Worm (Caenorhabditis elegans): ENCODE measurements around the gene dpy-31.

Gene dpy-31

DNA sequence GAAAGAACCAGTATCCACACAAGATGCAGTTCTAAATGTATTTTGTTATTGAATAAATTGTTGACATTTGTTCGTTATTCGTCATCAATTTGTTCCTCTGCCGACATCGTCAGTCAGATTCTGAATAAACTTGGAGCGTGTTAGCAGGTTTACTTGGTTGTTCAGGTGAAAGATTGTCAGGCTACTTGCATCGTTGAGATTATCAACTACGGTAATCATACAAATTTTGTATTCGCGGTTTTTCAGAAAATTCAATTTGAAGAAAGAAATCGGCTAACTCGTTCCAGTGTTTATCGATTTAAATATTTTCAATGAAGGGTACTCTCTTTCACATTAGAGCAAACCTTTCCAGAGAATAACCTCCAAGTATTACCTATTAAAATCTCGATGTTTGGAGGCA lies 7.7 kb downstream of the dpy-31 start, which contains the start of gene R151.2 (continued):
- TF ChIP-seq unc-130 (GFP tag; optimal IDR thresholded peaks at IDR 0.05) (no peak), hmg-20 (GFP tag; IDR thresholded peaks at IDR 0.05) (no peak), nfyb-1 (GFP tag; IDR thresholded peaks at IDR 0.05) (0 out of 2 replicates have a peak, but pooled peaks have one; percentile 47), rpc-1 (optimal IDR thresholded peaks at IDR 0.05) (no peak), rpc-1 (tag; optimal IDR thresholded peaks at IDR 0.05) (no peak), let-526 (GFP tag; IDR thresholded peaks at IDR 0.05) (no peak), ztf-25 (GFP tag; IDR thresholded peaks at IDR 0.05) (no peak), lag-1 (GFP tag; IDR thresholded peaks at IDR 0.05) (no peak), pbrm-1 (GFP tag; IDR thresholded peaks at IDR 0.05) (no peak), madf-8 (GFP tag; conservative IDR thresholded peaks at IDR 0.05) (no peak), bed-1 (GFP tag; IDR thresholded peaks at IDR 0.05) (no peak), ets-4 (GFP tag; optimal IDR thresholded peaks at IDR 0.05) (no peak), let-607 (tag; optimal IDR thresholded peaks at IDR 0.05) (no peak), Y95B8A.8 (GFP tag; IDR thresholded peaks at IDR 0.05) (no peak), F33H1.4 (GFP tag; IDR thresholded peaks at IDR 0.05) (peak; percentile 38), sea-2 (GFP tag; IDR thresholded peaks at IDR 0.05) (no peak), repo-1 (tag; optimal IDR thresholded peaks at IDR 0.05) (no peak), egl-18 (GFP tag; IDR thresholded peaks at IDR 0.05) (no peak), F57C9.4 (tag; optimal IDR thresholded peaks at IDR 0.05) (no peak), mel-28 (tag; optimal IDR thresholded peaks at IDR 0.05; ENCODE audit: borderline replicate concordance) (no peak), madf-6 (GFP tag; IDR thresholded peaks at IDR 0.05) (0 out of 2 replicates have a peak, but pooled peaks have one; percentile 28), hrde-1 (tag; optimal IDR thresholded peaks at IDR 0.05; ENCODE audit: borderline replicate concordance) (peak; percentile 77), bed-2 (GFP tag; IDR thresholded peaks at IDR 0.05) (no peak), madf-3 (GFP tag; IDR thresholded peaks at IDR 0.05) (peak; percentile 62; the same call in 1 of the 2 replicates), ama-1 (optimal IDR thresholded peaks at IDR 0.05) (no peak), ama-1 (GFP tag; optimal IDR thresholded peaks at IDR 0.05) (peak in 1 of 2 experiments; percentile 61), ekl-4 (GFP tag; IDR thresholded peaks at IDR 0.05) (peak; percentile 45; the same call in 1 of the 2 replicates), tlf-1 (GFP tag; optimal IDR thresholded peaks at IDR 0.05) (peak; percentile 36), hlh-26 (GFP tag; conservative IDR thresholded peaks at IDR 0.05) (no peak), K12H6.12 (tag; optimal IDR thresholded peaks at IDR 0.05) (no peak), F10E7.11 (tag; optimal IDR thresholded peaks at IDR 0.05) (no peak), attf-6 (GFP tag; IDR thresholded peaks at IDR 0.05) (peak; percentile 60), ceh-79 (tag; optimal IDR thresholded peaks at IDR 0.05) (no peak), xnd-1 (tag; optimal IDR thresholded peaks at IDR 0.05) (no peak), ztf-3 (GFP tag; optimal IDR thresholded peaks at IDR 0.05) (no peak), efl-1 (GFP tag; optimal IDR thresholded peaks at IDR 0.05) (no peak), egl-44 (GFP tag; IDR thresholded peaks at IDR 0.05) (0 out of 2 replicates have a peak, but pooled peaks have one; percentile 35), Y53F4B.3 (GFP tag; IDR thresholded peaks at IDR 0.05) (no peak), nhr-80 (tag; optimal IDR thresholded peaks at IDR 0.05) (no peak), mxl-1 (tag; optimal IDR thresholded peaks at IDR 0.05) (no peak), F57A8.1 (GFP tag; optimal IDR thresholded peaks at IDR 0.05) (peak; percentile 6), fkh-3 (tag; optimal IDR thresholded peaks at IDR 0.05) (no peak), snpc-3.4 (tag; optimal IDR thresholded peaks at IDR 0.05) (peak; percentile 37), Y56A3A.18 (GFP tag; IDR thresholded peaks at IDR 0.05) (no peak), F22D6.2 (tag; optimal IDR thresholded peaks at IDR 0.05) (no peak), hsf-1 (GFP tag; IDR thresholded peaks at IDR 0.05) (0 out of 2 replicates have a peak, but pooled peaks have one; percentile 5), attf-5 (GFP tag; optimal IDR thresholded peaks at IDR 0.05) (no peak), T07F8.4 (tag; optimal IDR thresholded peaks at IDR 0.05) (no peak), gei-17 (GFP tag; optimal IDR thresholded peaks at IDR 0.05) (no peak), B0261.1 (tag; optimal IDR thresholded peaks at IDR 0.05) (no peak)
